Fruit fly (Drosophila melanogaster) whole organism, embryonic: ENCODE data around the gene Shc.

Experiments
- ATbp ChIP-seq: fragments of 200-800 bp; sonication (Bioruptor generic); optimal IDR thresholded peaks from 2 replicates; lab custom pipeline; 2017; ENCODE audit warnings: missing biosample characterization, mild to moderate bottlenecking, missing genetic modification characterization, missing genetic modification reagents
- Asciz ChIP-seq: fragments of 200-800 bp; sonication (Bioruptor generic); optimal IDR thresholded peaks from 2 replicates; lab custom pipeline; 2017; ENCODE audit warnings: missing biosample characterization, mild to moderate bottlenecking, missing genetic modification characterization, missing genetic modification reagents
- Atf-2 ChIP-seq: fragments of 200-800 bp; sonication (Bioruptor generic); optimal IDR thresholded peaks from 2 replicates; lab custom pipeline; 2016; ENCODE audit warnings: missing biosample characterization, missing genetic modification characterization
- B-H2 ChIP-seq: fragments of 200-800 bp; sonication (Bioruptor generic); optimal IDR thresholded peaks from 2 replicates; lab custom pipeline; 2018; ENCODE audit warnings: missing biosample characterization, mild to moderate bottlenecking, missing genetic modification characterization
- CG10209 ChIP-seq: fragments of 200-800 bp; sonication (Bioruptor generic); optimal IDR thresholded peaks from 3 replicates; lab custom pipeline; 2017; ENCODE audit warnings: missing biosample characterization, mild to moderate bottlenecking, missing genetic modification characterization, missing genetic modification reagents
- CG10366 ChIP-seq: fragments of 200-800 bp; sonication (Bioruptor generic); IDR thresholded peaks from 2 replicates; pipeline ENCODE4 v1.3.6; 2022; ENCODE audit warnings: missing biosample characterization, missing genetic modification characterization
- CG10654 ChIP-seq: fragments of 200-800 bp; sonication (Bioruptor generic); optimal IDR thresholded peaks from 2 replicates; lab custom pipeline; 2016; ENCODE audit warnings: missing biosample characterization, missing genetic modification characterization
- CG11504 ChIP-seq: fragments of 200-800 bp; sonication (Bioruptor generic); optimal IDR thresholded peaks from 3 replicates; lab custom pipeline; 2019; ENCODE audit warnings: missing biosample characterization, mild to moderate bottlenecking, missing genetic modification characterization, moderate library complexity
- CG13775 ChIP-seq: fragments of 200-800 bp; sonication (Bioruptor generic); optimal IDR thresholded peaks from 3 replicates; lab custom pipeline; 2017; ENCODE audit warnings: missing biosample characterization, mild to moderate bottlenecking, missing genetic modification characterization
- CG17328 ChIP-seq: fragments of 200-800 bp; sonication (Bioruptor generic); IDR thresholded peaks from 2 replicates; pipeline ENCODE4 v1.3.6; 2022; ENCODE audit warnings: missing biosample characterization, missing genetic modification characterization
- CG17361 ChIP-seq: fragments of 200-800 bp; sonication (Bioruptor generic); IDR thresholded peaks from 3 replicates; pipeline ENCODE4 v1.3.6; 2022; ENCODE audit warnings: missing biosample characterization, missing genetic modification characterization
- CG2889 ChIP-seq: fragments of 200-800 bp; sonication (Bioruptor generic); IDR thresholded peaks from 3 replicates; pipeline ENCODE4 v1.3.6; 2022; ENCODE audit warnings: missing biosample characterization, missing genetic modification characterization
- CG32772 ChIP-seq: fragments of 200-800 bp; sonication (Bioruptor generic); IDR thresholded peaks from 2 replicates; pipeline ENCODE4 v1.3.6; 2022; ENCODE audit warnings: missing biosample characterization, missing genetic modification characterization
- CG33557 ChIP-seq: fragments of 200-800 bp; sonication (Bioruptor generic); optimal IDR thresholded peaks from 2 replicates; lab custom pipeline; 2019; ENCODE audit warnings: missing biosample characterization, mild to moderate bottlenecking, missing genetic modification characterization, moderate library complexity
- CG34376 ChIP-seq: fragments of 200-800 bp; sonication (Bioruptor generic); optimal IDR thresholded peaks from 2 replicates; lab custom pipeline; 2018; ENCODE audit warnings: missing biosample characterization, mild to moderate bottlenecking, missing genetic modification characterization
- CG4328 ChIP-seq: fragments of 200-800 bp; sonication (Bioruptor generic); optimal IDR thresholded peaks from 3 replicates; lab custom pipeline; 2017; ENCODE audit warnings: missing biosample characterization, missing genetic modification reagents, missing genetic modification characterization
- CG4730 ChIP-seq: fragments of 200-800 bp; sonication (Bioruptor generic); IDR thresholded peaks from 2 replicates; pipeline ENCODE4 v1.3.6; 2022; ENCODE audit warnings: missing biosample characterization, missing genetic modification characterization
- CG6683 ChIP-seq: fragments of 200-800 bp; sonication (Bioruptor generic); optimal IDR thresholded peaks from 2 replicates; lab custom pipeline; 2017; ENCODE audit warnings: missing biosample characterization, mild to moderate bottlenecking, missing genetic modification characterization, missing genetic modification reagents
- CG7928 ChIP-seq: fragments of 200-800 bp; sonication (Bioruptor generic); optimal IDR thresholded peaks from 2 replicates; lab custom pipeline; 2017; ENCODE audit warnings: missing biosample characterization, mild to moderate bottlenecking, missing genetic modification characterization
- CG7987 ChIP-seq: fragments of 200-800 bp; sonication (Bioruptor generic); optimal IDR thresholded peaks from 2 replicates; lab custom pipeline; 2018; ENCODE audit warnings: missing biosample characterization, mild to moderate bottlenecking, missing genetic modification characterization, moderate library complexity
- CG8290 ChIP-seq, 3 experiments: fragments of 200-800 bp; sonication (Bioruptor generic); optimal IDR thresholded peaks; 2 replicates each; lab custom pipeline; 2016 to 2019; ENCODE audit warnings: missing biosample characterization in 3 of 3, missing genetic modification characterization in 3 of 3, mild to moderate bottlenecking in 2 of 3, moderate library complexity in 1 of 3
- CG9817 ChIP-seq: fragments of 200-800 bp; sonication (Bioruptor generic); optimal IDR thresholded peaks from 2 replicates; lab custom pipeline; 2018; ENCODE audit warnings: missing biosample characterization, mild to moderate bottlenecking, missing genetic modification characterization, moderate library complexity
- Chrac-16 ChIP-seq: fragments of 200-800 bp; sonication (Bioruptor generic); optimal IDR thresholded peaks from 3 replicates; lab custom pipeline; 2016; ENCODE audit warnings: missing biosample characterization, missing genetic modification characterization
- H15 ChIP-seq: fragments of 200-800 bp; sonication (Bioruptor generic); IDR thresholded peaks from 3 replicates; pipeline ENCODE4 v1.3.6; 2022; ENCODE audit warnings: missing biosample characterization, missing genetic modification characterization
- Hmr ChIP-seq: fragments of 200-800 bp; sonication (Bioruptor generic); optimal IDR thresholded peaks from 3 replicates; lab custom pipeline; 2017; ENCODE audit warnings: mild to moderate bottlenecking, missing biosample characterization, missing genetic modification reagents, missing genetic modification characterization
- Lhr ChIP-seq: fragments of 200-800 bp; sonication (Bioruptor generic); optimal IDR thresholded peaks from 3 replicates; lab custom pipeline; 2017; ENCODE audit warnings: mild to moderate bottlenecking, missing biosample characterization, missing genetic modification reagents, missing genetic modification characterization
- Meics ChIP-seq: fragments of 200-800 bp; sonication (Bioruptor generic); optimal IDR thresholded peaks from 2 replicates; lab custom pipeline; 2017; ENCODE audit warnings: missing biosample characterization, mild to moderate bottlenecking, missing genetic modification characterization
- Side ChIP-seq: fragments of 200-800 bp; sonication (Bioruptor generic); optimal IDR thresholded peaks from 2 replicates; lab custom pipeline; 2016; ENCODE audit warnings: missing biosample characterization, missing genetic modification characterization
- Tbp ChIP-seq: fragments of >200 bp; optimal IDR thresholded peaks from 2 replicates; lab custom pipeline; 2018; ENCODE audit warnings: missing biosample characterization, missing genetic modification characterization
- caup ChIP-seq: fragments of 200-800 bp; sonication (Bioruptor generic); optimal IDR thresholded peaks from 3 replicates; lab custom pipeline; 2017; ENCODE audit warnings: missing biosample characterization, mild to moderate bottlenecking, missing genetic modification characterization, moderate library complexity; ENCODE audit not compliant: severe bottlenecking
- crc ChIP-seq: fragments of 200-800 bp; sonication (Bioruptor generic); optimal IDR thresholded peaks from 2 replicates; lab custom pipeline; 2016; ENCODE audit warnings: missing biosample characterization, missing genetic modification characterization
- croc ChIP-seq: fragments of 200-800 bp; sonication (Bioruptor generic); conservative IDR thresholded peaks from 3 replicates; pipeline ENCODE4 v1.3.6; 2022; ENCODE audit warnings: missing biosample characterization, missing genetic modification characterization
- en ChIP-seq: fragments of 200-800 bp; sonication (Bioruptor generic); optimal IDR thresholded peaks from 2 replicates; lab custom pipeline; 2016; ENCODE audit warnings: missing biosample characterization, missing genetic modification characterization
- fd102C ChIP-seq: fragments of 200-800 bp; sonication (Bioruptor generic); optimal IDR thresholded peaks from 2 replicates; lab custom pipeline; 2018; ENCODE audit warnings: missing biosample characterization, mild to moderate bottlenecking, missing genetic modification characterization, moderate library complexity
- fu2 ChIP-seq: fragments of 200-800 bp; sonication (Bioruptor generic); optimal IDR thresholded peaks from 2 replicates; lab custom pipeline; 2016; ENCODE audit warnings: missing biosample characterization, missing genetic modification characterization
- grn ChIP-seq: fragments of 200-800 bp; sonication (Bioruptor generic); optimal IDR thresholded peaks from 3 replicates; lab custom pipeline; 2017; ENCODE audit warnings: missing biosample characterization, missing genetic modification characterization
- hkb ChIP-seq, 2 experiments: fragments of 200-800 bp in 1 of 2; fragments of >200 bp in 1 of 2; sonication (Bioruptor generic) in 1 of 2; IDR thresholded peaks in 1 of 2; optimal IDR thresholded peaks in 1 of 2; 2 replicates each; pipeline versions ENCODE4 v1.3.6 to Lab custom; 2017 to 2022; ENCODE audit warnings: missing biosample characterization in 1 of 2, missing genetic modification characterization in 1 of 2
- jigr1 ChIP-seq: fragments of 200-800 bp; sonication (Bioruptor generic); IDR thresholded peaks from 3 replicates; pipeline ENCODE4 v1.3.6; 2022; ENCODE audit warnings: missing biosample characterization, missing genetic modification characterization
- kay ChIP-seq: fragments of 200-800 bp; sonication (Bioruptor generic); optimal IDR thresholded peaks from 2 replicates; lab custom pipeline; 2016; ENCODE audit warnings: missing biosample characterization, missing genetic modification characterization
- klu ChIP-seq: fragments of 200-800 bp; sonication (Bioruptor generic); IDR thresholded peaks from 2 replicates; pipeline ENCODE4 v1.3.6; 2022; ENCODE audit warnings: missing biosample characterization, missing genetic modification characterization
- lilli ChIP-seq: fragments of 200-800 bp; sonication (Bioruptor generic); optimal IDR thresholded peaks from 3 replicates; lab custom pipeline; 2016; ENCODE audit warnings: missing biosample characterization, missing genetic modification characterization
- p53 ChIP-seq: fragments of 200-800 bp; sonication (Bioruptor generic); optimal IDR thresholded peaks from 2 replicates; lab custom pipeline; 2016; ENCODE audit warnings: missing biosample characterization, missing genetic modification characterization
- so ChIP-seq: fragments of 200-800 bp; sonication (Bioruptor generic); IDR thresholded peaks from 3 replicates; pipeline ENCODE4 v1.3.6; 2022; ENCODE audit warnings: missing biosample characterization, missing genetic modification characterization
- sr ChIP-seq: fragments of 200-800 bp; sonication (Bioruptor generic); IDR thresholded peaks from 3 replicates; pipeline ENCODE4 v1.3.6; 2022; ENCODE audit warnings: missing biosample characterization, missing genetic modification characterization
- vfl ChIP-seq: fragments of 200-800 bp; sonication (Bioruptor generic); optimal IDR thresholded peaks from 2 replicates; lab custom pipeline; 2016; ENCODE audit warnings: missing biosample characterization, missing genetic modification characterization
- zen ChIP-seq: fragments of 200-800 bp; sonication (Bioruptor generic); optimal IDR thresholded peaks from 3 replicates; lab custom pipeline; 2018; ENCODE audit warnings: missing biosample characterization, mild to moderate bottlenecking, missing genetic modification characterization, moderate library complexity
- zfh1 ChIP-seq: fragments of 200-800 bp; sonication (Bioruptor generic); IDR thresholded peaks from 3 replicates; pipeline ENCODE4 v1.3.6; 2022; ENCODE audit warnings: missing biosample characterization, missing genetic modification characterization

Gene Shc

dm6 chr3L:9429665-9430607 is 3.1 kb downstream of the Shc start, which contains the start of the genes RpS17 and MTF-1 (continued):
- no peak for TF ChIP-seq fu2 (GFP tag; lab: Kevin White, UChicago)
- TF ChIP-seq CG8290 (GFP tag; optimal IDR thresholded peaks at IDR 0.05; lab: Kevin White, UChicago) = peak; percentile 0
- peak in 1 of 2 experiments; percentile 53 for TF ChIP-seq CG8290 (tag; optimal IDR thresholded peaks at IDR 0.05; lab: Kevin White, UChicago)
- TF ChIP-seq CG7987 (GFP tag; lab: Kevin White, UChicago) = peak; percentile 64
- no peak for TF ChIP-seq CG32772 (GFP tag; lab: Robert Waterston, UW)
- no peak for TF ChIP-seq CG10654 (GFP tag; lab: Kevin White, UChicago)
- peak; percentile 45 for TF ChIP-seq Asciz
- TF ChIP-seq Hmr (GFP tag; lab: Kevin White, UChicago) = peak; percentile 66
- TF ChIP-seq en = peak; percentile 5
- TF ChIP-seq lilli (GFP tag; lab: Kevin White, UChicago) = no peak
- peak; percentile 44 for TF ChIP-seq ATbp (GFP tag; lab: Kevin White, UChicago)
- no peak for TF ChIP-seq CG6683 (GFP tag; lab: Kevin White, UChicago)
- TF ChIP-seq so (GFP tag; lab: Robert Waterston, UW) = 0 out of 3 replicates have a peak, but pooled peaks have one; percentile 29
- peak; percentile 91 for TF ChIP-seq CG34376 (GFP tag; lab: Kevin White, UChicago)
- TF ChIP-seq CG17361 (GFP tag; lab: Robert Waterston, UW) = peak; percentile 64; the same call in 2 of the 3 replicates
- TF ChIP-seq CG11504 (tag; lab: Kevin White, UChicago) = peak; percentile 34
- TF ChIP-seq H15 (GFP tag; lab: Robert Waterston, UW) = peak; percentile 44; the same call in 2 of the 3 replicates
- TF ChIP-seq Side (GFP tag; lab: Kevin White, UChicago) = peak; percentile 59
- no peak for TF ChIP-seq klu (GFP tag; lab: Robert Waterston, UW)
- peak; percentile 63 for TF ChIP-seq CG4328
- TF ChIP-seq CG7928 = no peak
- TF ChIP-seq Atf-2 = no peak
- peak; percentile 37 for TF ChIP-seq CG10366 (GFP tag; lab: Robert Waterston, UW)
- no peak for TF ChIP-seq crc (GFP tag; lab: Kevin White, UChicago)
- peak; percentile 50 for TF ChIP-seq Tbp (GFP tag; lab: Kevin White, UChicago)
- peak; percentile 81 for TF ChIP-seq CG17328 (GFP tag; lab: Robert Waterston, UW)
- peak; percentile 68; the same call in 2 of the 3 replicates for TF ChIP-seq zfh1 (GFP tag; lab: Robert Waterston, UW)
- TF ChIP-seq jigr1 (GFP tag; lab: Robert Waterston, UW) = no peak
- TF ChIP-seq kay = no peak
- peak; percentile 48 for TF ChIP-seq sr (GFP tag; lab: Robert Waterston, UW)
- TF ChIP-seq grn = peak; percentile 91
- TF ChIP-seq B-H2 (GFP tag; lab: Kevin White, UChicago) = peak; percentile 44
- no peak for TF ChIP-seq CG4730 (GFP tag; lab: Robert Waterston, UW)
- TF ChIP-seq CG13775 (GFP tag; lab: Kevin White, UChicago) = peak; percentile 61
- no peak for TF ChIP-seq zen (tag; lab: Kevin White, UChicago)
- TF ChIP-seq CG10209 = peak; percentile 66
- TF ChIP-seq CG2889 (GFP tag; lab: Robert Waterston, UW) = no peak
- no peak for TF ChIP-seq vfl
- peak; percentile 74 for TF ChIP-seq caup
- no peak for TF ChIP-seq croc
- TF ChIP-seq Chrac-16 (GFP tag; lab: Kevin White, UChicago) = no peak
- no peak for TF ChIP-seq CG9817 (tag; lab: Kevin White, UChicago)
- peak; percentile 72 for TF ChIP-seq Lhr (GFP tag; lab: Kevin White, UChicago)
- TF ChIP-seq hkb (optimal IDR thresholded peaks at IDR 0.05; lab: Kevin White, UChicago) = no peak
- TF ChIP-seq hkb (GFP tag; IDR thresholded peaks at IDR 0.05; lab: Robert Waterston, UW) = peak; percentile 50
- TF ChIP-seq fd102C (GFP tag; lab: Kevin White, UChicago) = no peak
- peak; percentile 73 for TF ChIP-seq Meics (GFP tag; lab: Kevin White, UChicago)
- TF ChIP-seq p53 (GFP tag; lab: Kevin White, UChicago) = no peak
- peak; percentile 39 for TF ChIP-seq CG33557 (GFP tag; lab: Kevin White, UChicago)
